Worm (Caenorhabditis elegans) whole organism, late embryonic: Measurements from ENCODE around the gene C45H4.14.

ENCODE experiments used
- C08G9.2 ChIP-seq: sonication (generic microtip); optimal IDR thresholded peaks from 2 replicates; lab custom pipeline; 2016; ENCODE audit warnings: mild to moderate bottlenecking, missing genetic modification characterization, moderate library complexity, missing compliant biosample characterization
- T23F11.4 ChIP-seq: fragments of 200-800 bp; sonication (Bioruptor generic); optimal IDR thresholded peaks from 2 replicates; lab custom pipeline; 2018; ENCODE audit warnings: mild to moderate bottlenecking, missing genetic modification characterization, missing compliant biosample characterization
- Y22D7AL.16 ChIP-seq: sonication (generic microtip); optimal IDR thresholded peaks from 2 replicates; lab custom pipeline; 2016; ENCODE audit warnings: missing genetic modification characterization, missing compliant biosample characterization
- ceh-48 ChIP-seq: sonication (generic microtip); optimal IDR thresholded peaks from 2 replicates; lab custom pipeline; 2016; ENCODE audit warnings: missing genetic modification characterization, inconsistent platforms, missing compliant biosample characterization
- dmd-4 ChIP-seq: sonication (generic microtip); optimal IDR thresholded peaks from 2 replicates; lab custom pipeline; 2016; ENCODE audit warnings: borderline replicate concordance, missing genetic modification characterization, missing compliant biosample characterization
- elt-2 ChIP-seq: sonication (generic microtip); optimal IDR thresholded peaks from 2 replicates; lab custom pipeline; 2016; ENCODE audit warnings: missing genetic modification reagents, missing genetic modification characterization, missing compliant biosample characterization
- ets-4 ChIP-seq: sonication (generic microtip); optimal IDR thresholded peaks from 2 replicates; lab custom pipeline; 2016; ENCODE audit warnings: missing genetic modification characterization, missing compliant biosample characterization
- hlh-30 ChIP-seq: sonication (generic microtip); optimal IDR thresholded peaks from 2 replicates; lab custom pipeline; 2017; ENCODE audit warnings: antibody characterized with exemption, missing genetic modification characterization, missing compliant biosample characterization; ENCODE audit not compliant: insufficient read depth
- lin-11 ChIP-seq: fragments of 200-800 bp; sonication (Bioruptor generic); optimal IDR thresholded peaks from 2 replicates; lab custom pipeline; 2018; ENCODE audit warnings: mild to moderate bottlenecking, missing genetic modification characterization, missing compliant biosample characterization
- nhr-232 ChIP-seq: sonication (generic microtip); optimal IDR thresholded peaks from 2 replicates; lab custom pipeline; 2016; ENCODE audit warnings: missing genetic modification characterization, missing compliant biosample characterization
- pat-9 ChIP-seq: fragments of 200-800 bp; sonication (Bioruptor generic); optimal IDR thresholded peaks from 2 replicates; lab custom pipeline; 2018; ENCODE audit warnings: mild to moderate bottlenecking, missing genetic modification characterization, moderate library complexity, missing compliant biosample characterization
- rnt-1 ChIP-seq: sonication (generic microtip); optimal IDR thresholded peaks from 2 replicates; lab custom pipeline; 2016; ENCODE audit warnings: missing genetic modification characterization, missing compliant biosample characterization
- tbx-2 ChIP-seq: sonication (generic microtip); optimal IDR thresholded peaks from 2 replicates; lab custom pipeline; 2016; ENCODE audit warnings: missing genetic modification characterization, missing compliant biosample characterization

DNA sequence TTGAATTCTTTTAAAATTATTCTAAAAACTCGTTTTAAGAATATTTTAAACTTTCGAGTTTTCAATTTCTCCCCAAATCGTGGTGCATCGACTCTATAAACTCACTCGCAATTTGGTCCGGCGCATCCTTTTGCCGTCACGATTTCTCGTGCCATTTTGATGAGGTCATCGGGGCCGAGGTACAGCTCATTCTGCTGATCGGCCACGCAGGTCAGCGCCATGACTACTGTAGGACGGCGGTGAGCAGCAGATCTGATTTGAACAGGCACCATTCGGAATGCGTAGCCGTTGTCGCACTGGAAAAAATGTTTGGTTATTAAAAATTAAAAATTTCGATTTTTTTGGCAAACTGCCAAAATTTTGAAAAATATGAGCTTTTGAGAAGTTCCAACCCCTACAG, 26.6 kb downstream of the C45H4.14 start:
- TF ChIP-seq lin-11: no peak
- TF ChIP-seq dmd-4: no peak
- no peak for TF ChIP-seq C08G9.2 (tag; lab: Kevin White, UChicago)
- TF ChIP-seq hlh-30 (tag; lab: Kevin White, UChicago): no peak
- TF ChIP-seq tbx-2 (tag; lab: Kevin White, UChicago): no peak
- no peak for TF ChIP-seq T23F11.4 (GFP tag; lab: Kevin White, UChicago)
- no peak for TF ChIP-seq ets-4 (tag; lab: Kevin White, UChicago)
- no peak for TF ChIP-seq pat-9
- TF ChIP-seq nhr-232 (tag; lab: Kevin White, UChicago): no peak
- TF ChIP-seq elt-2 (tag; lab: Kevin White, UChicago): no peak
- TF ChIP-seq ceh-48 (tag; lab: Kevin White, UChicago): no peak
- TF ChIP-seq Y22D7AL.16 (tag; lab: Kevin White, UChicago): no peak
- TF ChIP-seq rnt-1 (tag; lab: Kevin White, UChicago): no peak
